Fruit fly (Drosophila melanogaster): ENCODE measurements around the gene CG31523.

- no peak for TF ChIP-seq CG32121 (GFP tag; IDR thresholded peaks at IDR 0.05)
- TF ChIP-seq EcR (GFP tag; optimal IDR thresholded peaks at IDR 0.05): no peak
These were observed 33.9 kb downstream of the CG31523 start for dm6 chr3R:4445083-4445482.
